Fruit fly (Drosophila melanogaster) whole organism, embryonic: ENCODE results near the gene VGlut.

Experiments
- Adf1 ChIP-seq: fragments of 200-800 bp; sonication (Bioruptor generic); IDR thresholded peaks from 2 replicates; pipeline ENCODE4 v1.3.6; 2022; ENCODE audit warnings: missing biosample characterization, missing genetic modification characterization
- B-H1 ChIP-seq: fragments of 200-800 bp; sonication (Bioruptor generic); IDR thresholded peaks from 3 replicates; pipeline ENCODE4 v1.3.6; 2022; ENCODE audit warnings: missing biosample characterization, missing genetic modification characterization
- BtbVII ChIP-seq: fragments of 200-800 bp; sonication (Bioruptor generic); optimal IDR thresholded peaks from 3 replicates; lab custom pipeline; 2017; ENCODE audit warnings: missing biosample characterization, mild to moderate bottlenecking, missing genetic modification characterization
- C15 ChIP-seq: fragments of 200-800 bp; sonication (Bioruptor generic); IDR thresholded peaks from 3 replicates; pipeline ENCODE4 v1.3.6; 2022; ENCODE audit warnings: missing biosample characterization, missing genetic modification characterization
- CG10462 ChIP-seq: fragments of 200-800 bp; sonication (Bioruptor generic); optimal IDR thresholded peaks from 2 replicates; lab custom pipeline; 2016; ENCODE audit warnings: missing biosample characterization, missing genetic modification characterization
- CG10565 ChIP-seq: fragments of 200-800 bp; sonication (Bioruptor generic); optimal IDR thresholded peaks from 3 replicates; lab custom pipeline; 2016; ENCODE audit warnings: missing biosample characterization, mild to moderate bottlenecking, missing genetic modification characterization
- CG12391 ChIP-seq: fragments of 200-800 bp; sonication (Bioruptor generic); optimal IDR thresholded peaks from 3 replicates; lab custom pipeline; 2018; ENCODE audit warnings: missing biosample characterization, mild to moderate bottlenecking, missing genetic modification characterization, moderate library complexity
- CG14965 ChIP-seq: fragments of 200-800 bp; sonication (Bioruptor generic); optimal IDR thresholded peaks from 2 replicates; lab custom pipeline; 2016; ENCODE audit warnings: missing biosample characterization, missing genetic modification characterization, borderline replicate concordance
- CG16813 ChIP-seq: fragments of 200-800 bp; sonication (Bioruptor generic); IDR thresholded peaks from 3 replicates; pipeline ENCODE4 v1.3.6; 2022; ENCODE audit warnings: missing biosample characterization, missing genetic modification characterization; ENCODE audit not compliant: partially characterized antibody
- CG17359 ChIP-seq: fragments of 200-800 bp; sonication (Bioruptor generic); optimal IDR thresholded peaks from 3 replicates; lab custom pipeline; 2018; ENCODE audit warnings: missing biosample characterization, mild to moderate bottlenecking, missing genetic modification characterization, moderate library complexity
- CG17802 ChIP-seq: fragments of 200-800 bp; sonication (Bioruptor generic); optimal IDR thresholded peaks from 2 replicates; lab custom pipeline; 2018; ENCODE audit warnings: missing biosample characterization, mild to moderate bottlenecking, missing genetic modification characterization, moderate library complexity
- CG31365 ChIP-seq: fragments of 200-800 bp; sonication (Bioruptor generic); optimal IDR thresholded peaks from 2 replicates; lab custom pipeline; 2018; ENCODE audit warnings: missing biosample characterization, mild to moderate bottlenecking, missing genetic modification characterization
- CG3838 ChIP-seq: fragments of 200-800 bp; sonication (Bioruptor generic); optimal IDR thresholded peaks from 3 replicates; lab custom pipeline; 2016; ENCODE audit warnings: missing biosample characterization, missing genetic modification characterization
- CG6813 ChIP-seq: fragments of 200-800 bp; sonication (Bioruptor generic); optimal IDR thresholded peaks from 2 replicates; lab custom pipeline; 2017; ENCODE audit warnings: missing biosample characterization, missing genetic modification characterization, mild to moderate bottlenecking, moderate library complexity, missing genetic modification reagents
- CG7357 ChIP-seq: fragments of 200-800 bp; sonication (Bioruptor generic); IDR thresholded peaks from 3 replicates; pipeline ENCODE4 v1.3.6; 2022; ENCODE audit warnings: missing biosample characterization, missing genetic modification characterization
- CG7928 ChIP-seq: fragments of 200-800 bp; sonication (Bioruptor generic); optimal IDR thresholded peaks from 2 replicates; lab custom pipeline; 2017; ENCODE audit warnings: missing biosample characterization, mild to moderate bottlenecking, missing genetic modification characterization
- CG8478 ChIP-seq: fragments of >200 bp; optimal IDR thresholded peaks from 2 replicates; lab custom pipeline; 2018
- CG9932 ChIP-seq: fragments of 200-800 bp; sonication (Bioruptor generic); IDR thresholded peaks from 2 replicates; pipeline ENCODE4 v1.3.6; 2022; ENCODE audit warnings: missing biosample characterization, missing genetic modification characterization
- Eip74EF ChIP-seq, 2 experiments: fragments of 200-800 bp in 1 of 2; fragments of >200 bp in 1 of 2; sonication (Bioruptor generic) in 1 of 2; optimal IDR thresholded peaks; 2 replicates each; lab custom pipeline; 2017 to 2019; ENCODE audit warnings: missing biosample characterization in 2 of 2, missing genetic modification characterization in 2 of 2, mild to moderate bottlenecking in 1 of 2, moderate library complexity in 1 of 2
- Fer1 ChIP-seq: fragments of 200-800 bp; sonication (Bioruptor generic); optimal IDR thresholded peaks from 2 replicates; lab custom pipeline; 2017; ENCODE audit warnings: missing biosample characterization, mild to moderate bottlenecking, missing genetic modification characterization
- Hand ChIP-seq: fragments of 200-800 bp; sonication (Bioruptor generic); optimal IDR thresholded peaks from 2 replicates; lab custom pipeline; 2017; ENCODE audit warnings: mild to moderate bottlenecking, missing biosample characterization, missing genetic modification reagents, missing genetic modification characterization
- HmgD ChIP-seq: fragments of 200-800 bp; sonication (Bioruptor generic); optimal IDR thresholded peaks from 3 replicates; lab custom pipeline; 2016; ENCODE audit warnings: missing biosample characterization, missing genetic modification characterization
- Lpt ChIP-seq: fragments of >200 bp; optimal IDR thresholded peaks from 2 replicates; lab custom pipeline; 2018; ENCODE audit warnings: missing biosample characterization, missing genetic modification characterization
- Mes4 ChIP-seq: fragments of 200-800 bp; sonication (Bioruptor generic); optimal IDR thresholded peaks from 2 replicates; lab custom pipeline; 2016; ENCODE audit warnings: missing biosample characterization, missing genetic modification characterization
- Nf-YA ChIP-seq: fragments of 200-800 bp; sonication (Bioruptor generic); IDR thresholded peaks from 2 replicates; pipeline ENCODE4 v1.3.6; 2022; ENCODE audit warnings: missing biosample characterization, missing genetic modification characterization
- Pdp1 ChIP-seq, 2 experiments: fragments of 200-800 bp; sonication (Bioruptor generic); optimal IDR thresholded peaks; 3 replicates each; lab custom pipeline; 2016; ENCODE audit warnings: missing biosample characterization in 2 of 2, missing genetic modification characterization in 2 of 2, mild to moderate bottlenecking in 1 of 2, moderate library complexity in 1 of 2
- Rx ChIP-seq: fragments of 200-800 bp; sonication (Bioruptor generic); IDR thresholded peaks from 2 replicates; pipeline ENCODE4 v1.3.6; 2022; ENCODE audit warnings: missing biosample characterization, missing genetic modification characterization
- YL-1 ChIP-seq: fragments of 200-800 bp; sonication (Bioruptor generic); optimal IDR thresholded peaks from 3 replicates; lab custom pipeline; 2017; ENCODE audit warnings: missing biosample characterization, mild to moderate bottlenecking, missing genetic modification characterization
- cad ChIP-seq: fragments of >200 bp; optimal IDR thresholded peaks from 2 replicates; lab custom pipeline; 2017; ENCODE audit warnings: missing biosample characterization, missing genetic modification characterization
- cas ChIP-seq: fragments of 200-800 bp; sonication (Bioruptor generic); IDR thresholded peaks from 2 replicates; pipeline ENCODE4 v1.3.6; 2022; ENCODE audit warnings: missing biosample characterization, missing genetic modification characterization
- chm ChIP-seq: fragments of 200-800 bp; sonication (Bioruptor generic); IDR thresholded peaks from 2 replicates; pipeline ENCODE4 v1.3.6; 2022; ENCODE audit warnings: missing biosample characterization, missing genetic modification characterization
- chn ChIP-seq: fragments of 200-800 bp; sonication (Bioruptor generic); optimal IDR thresholded peaks from 2 replicates; lab custom pipeline; 2016; ENCODE audit warnings: missing biosample characterization, missing genetic modification characterization
- corto ChIP-seq: fragments of 200-800 bp; sonication (Bioruptor generic); optimal IDR thresholded peaks from 2 replicates; lab custom pipeline; 2016; ENCODE audit warnings: missing biosample characterization, mild to moderate bottlenecking, missing genetic modification characterization, moderate library complexity
- dan ChIP-seq: fragments of 200-800 bp; sonication (Bioruptor generic); IDR thresholded peaks from 2 replicates; pipeline ENCODE4 v1.3.6; 2022; ENCODE audit warnings: missing biosample characterization, missing genetic modification characterization
- dm ChIP-seq: fragments of 200-800 bp; sonication (Bioruptor generic); optimal IDR thresholded peaks from 3 replicates; lab custom pipeline; 2016; ENCODE audit warnings: missing biosample characterization, missing genetic modification characterization
- fru ChIP-seq: fragments of >200 bp; optimal IDR thresholded peaks from 2 replicates; lab custom pipeline; 2017
- gsb-n ChIP-seq: fragments of 200-800 bp; sonication (Bioruptor generic); optimal IDR thresholded peaks from 3 replicates; lab custom pipeline; 2018; ENCODE audit warnings: missing biosample characterization, mild to moderate bottlenecking, missing genetic modification characterization
- ind ChIP-seq: fragments of 200-800 bp; sonication (Bioruptor generic); optimal IDR thresholded peaks from 3 replicates; lab custom pipeline; 2016; ENCODE audit warnings: missing biosample characterization, missing genetic modification characterization
- nerfin-1 ChIP-seq: fragments of 200-800 bp; sonication (Bioruptor generic); optimal IDR thresholded peaks from 3 replicates; lab custom pipeline; 2019; ENCODE audit warnings: missing biosample characterization, mild to moderate bottlenecking, missing genetic modification characterization, moderate library complexity
- pnt ChIP-seq: fragments of 200-800 bp; sonication (Bioruptor generic); optimal IDR thresholded peaks from 3 replicates; lab custom pipeline; 2016; ENCODE audit warnings: missing biosample characterization, missing genetic modification characterization
- pros ChIP-seq: fragments of 200-800 bp; sonication (Bioruptor generic); optimal IDR thresholded peaks from 3 replicates; lab custom pipeline; 2019; ENCODE audit warnings: missing biosample characterization, mild to moderate bottlenecking, missing genetic modification characterization, moderate library complexity
- repo ChIP-seq: fragments of 200-800 bp; sonication (Bioruptor generic); optimal IDR thresholded peaks from 2 replicates; lab custom pipeline; 2016; ENCODE audit warnings: missing biosample characterization, missing genetic modification characterization
- ro ChIP-seq: fragments of 200-800 bp; sonication (Bioruptor generic); IDR thresholded peaks from 2 replicates; pipeline ENCODE4 v1.3.6; 2022; ENCODE audit warnings: missing biosample characterization, missing genetic modification characterization
- row ChIP-seq: fragments of 200-800 bp; sonication (Bioruptor generic); IDR thresholded peaks from 3 replicates; pipeline ENCODE4 v1.3.6; 2022; ENCODE audit warnings: missing biosample characterization, missing genetic modification characterization
- shn ChIP-seq: fragments of 200-800 bp; sonication (Bioruptor generic); optimal IDR thresholded peaks from 3 replicates; lab custom pipeline; 2016; ENCODE audit warnings: missing biosample characterization, missing genetic modification characterization
- ssp ChIP-seq: fragments of 200-800 bp; sonication (Bioruptor generic); IDR thresholded peaks from 2 replicates; pipeline ENCODE4 v1.3.6; 2022; ENCODE audit warnings: missing biosample characterization, missing genetic modification characterization
- stc ChIP-seq: fragments of 200-800 bp; sonication (Bioruptor generic); IDR thresholded peaks from 2 replicates; pipeline ENCODE4 v1.3.6; 2022; ENCODE audit warnings: missing biosample characterization, missing genetic modification characterization
- toy ChIP-seq: fragments of 200-800 bp; sonication (Bioruptor generic); IDR thresholded peaks from 2 replicates; pipeline ENCODE4 v1.3.6; 2022; ENCODE audit warnings: missing biosample characterization, missing genetic modification characterization
- twi ChIP-seq: fragments of 200-800 bp; optimal IDR thresholded peaks from 2 replicates; lab custom pipeline; 2019; ENCODE audit warnings: missing biosample characterization, mild to moderate bottlenecking, missing genetic modification characterization, moderate library complexity
- vnd ChIP-seq: fragments of 200-800 bp; sonication (Bioruptor generic); IDR thresholded peaks from 3 replicates; pipeline ENCODE4 v1.3.6; 2022; ENCODE audit warnings: missing biosample characterization, missing genetic modification characterization; ENCODE audit not compliant: partially characterized antibody
- zen ChIP-seq: fragments of 200-800 bp; sonication (Bioruptor generic); optimal IDR thresholded peaks from 3 replicates; lab custom pipeline; 2018; ENCODE audit warnings: missing biosample characterization, mild to moderate bottlenecking, missing genetic modification characterization, moderate library complexity

The VGlut gene

DNA sequence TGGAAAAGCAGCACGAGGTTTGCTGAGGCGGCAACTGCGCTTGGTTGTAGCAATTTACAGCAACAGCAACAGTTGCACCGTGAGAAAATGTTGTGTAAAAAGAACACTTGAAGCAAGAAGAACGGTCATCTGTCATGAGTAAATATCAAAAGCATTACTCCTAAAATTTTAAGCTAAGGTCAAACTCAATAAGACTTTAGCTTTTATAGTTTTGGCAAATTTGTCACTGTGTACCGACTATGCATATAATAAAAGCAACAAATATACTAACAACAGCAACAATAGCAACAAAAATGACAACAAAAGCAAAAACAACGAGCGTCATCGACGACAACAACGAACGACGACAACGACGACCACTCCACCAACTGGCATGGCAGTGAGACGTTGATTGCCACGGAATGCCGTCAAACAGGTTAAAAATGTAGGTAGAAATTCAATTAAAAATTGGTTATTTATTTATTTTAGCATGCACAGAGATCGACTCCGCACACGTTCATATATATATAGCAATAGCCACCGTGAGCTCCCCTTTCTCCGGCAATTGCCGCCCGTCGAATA lies 33.5 kb downstream of the VGlut start (continued):
- TF ChIP-seq CG10565 (GFP tag; lab: Kevin White, UChicago) (no peak), CG8478 (lab: Kevin White, UChicago) (no peak), vnd (GFP tag; lab: Robert Waterston, UW) (no peak), CG6813 (GFP tag; lab: Kevin White, UChicago) (peak; percentile 49), shn (GFP tag; lab: Kevin White, UChicago) (peak; percentile 72), B-H1 (GFP tag; lab: Robert Waterston, UW) (peak; percentile 76), CG12391 (tag; lab: Kevin White, UChicago) (peak; percentile 80), ro (GFP tag; lab: Robert Waterston, UW) (peak; percentile 61), Hand (peak; percentile 26), CG31365 (tag; lab: Kevin White, UChicago) (peak; percentile 34), nerfin-1 (tag; lab: Kevin White, UChicago) (peak; percentile 72), Rx (peak; percentile 90), cas (GFP tag; lab: Robert Waterston, UW) (peak; percentile 21; the same call in 1 of the 2 replicates), ssp (GFP tag; lab: Robert Waterston, UW) (peak; percentile 81), twi (tag; lab: Kevin White, UChicago) (peak; percentile 67), chm (peak; percentile 77; the same call in 1 of the 2 replicates), CG9932 (GFP tag; lab: Robert Waterston, UW) (peak; percentile 48; the same call in 1 of the 2 replicates), chn (GFP tag; lab: Kevin White, UChicago) (peak; percentile 75), CG10462 (GFP tag; lab: Kevin White, UChicago) (peak; percentile 60), dan (GFP tag; lab: Robert Waterston, UW) (no peak), CG16813 (no peak), C15 (GFP tag; lab: Robert Waterston, UW) (no peak), Pdp1 (GFP tag; optimal IDR thresholded peaks at IDR 0.05; lab: Kevin White, UChicago) (peak; percentile 78 to 80), Nf-YA (GFP tag; lab: Robert Waterston, UW) (peak; percentile 75), CG17802 (tag; lab: Kevin White, UChicago) (peak; percentile 54), pros (GFP tag; lab: Kevin White, UChicago) (no peak), Eip74EF (GFP tag; optimal IDR thresholded peaks at IDR 0.05; lab: Kevin White, UChicago) (peak in 1 of 2 experiments; percentile 83), stc (GFP tag; lab: Robert Waterston, UW) (peak; percentile 82), BtbVII (no peak), corto (no peak), cad (GFP tag; lab: Kevin White, UChicago) (no peak), pnt (GFP tag; lab: Kevin White, UChicago) (peak; percentile 83), Fer1 (GFP tag; lab: Kevin White, UChicago) (peak; percentile 64), toy (GFP tag; lab: Robert Waterston, UW) (peak; percentile 54), zen (peak; percentile 32), CG14965 (peak; percentile 36), Lpt (GFP tag; lab: Kevin White, UChicago) (no peak), Adf1 (GFP tag; lab: Robert Waterston, UW) (no peak), dm (GFP tag; lab: Kevin White, UChicago) (peak; percentile 74), Mes4 (GFP tag; lab: Kevin White, UChicago) (peak; percentile 86), CG7928 (GFP tag; lab: Kevin White, UChicago) (no peak), CG17359 (tag; lab: Kevin White, UChicago) (peak; percentile 90), CG7357 (GFP tag; lab: Robert Waterston, UW) (peak; percentile 65; the same call in 1 of the 3 replicates), fru (lab: Kevin White, UChicago) (no peak), repo (peak; percentile 84), gsb-n (tag; lab: Kevin White, UChicago) (peak; percentile 69), YL-1 (GFP tag; lab: Kevin White, UChicago) (peak; percentile 26), CG3838 (no peak), row (GFP tag; lab: Robert Waterston, UW) (peak; percentile 83), HmgD (peak; percentile 24), ind (peak; percentile 80)
